Worm (Caenorhabditis elegans) whole organism, L1 larva: Measurements from ENCODE around the gene cup-16.

ENCODE experiments used
- C34B4.2 ChIP-seq: sonication (generic microtip); optimal IDR thresholded peaks from 2 replicates; lab custom pipeline; 2017; ENCODE audit warnings: mild to moderate bottlenecking, missing genetic modification characterization, missing compliant biosample characterization
- F16B12.6 ChIP-seq: fragments of 150-350 bp; optimal IDR thresholded peaks from 2 replicates; lab custom pipeline; 2014; ENCODE audit warnings: missing biosample characterization, missing genetic modification characterization
- Y116A8C.19 ChIP-seq: sonication (generic microtip); optimal IDR thresholded peaks from 2 replicates; lab custom pipeline; 2016; ENCODE audit warnings: missing compliant biosample characterization, missing genetic modification characterization, borderline replicate concordance
- alr-1 ChIP-seq: fragments of 200-800 bp; sonication (Bioruptor generic); optimal IDR thresholded peaks from 2 replicates; lab custom pipeline; 2018; ENCODE audit warnings: borderline replicate concordance, mild to moderate bottlenecking, missing genetic modification characterization, missing compliant biosample characterization
- blmp-1 ChIP-seq: fragments of 150-350 bp; optimal IDR thresholded peaks from 2 replicates; lab custom pipeline; 2014; ENCODE audit warnings: missing biosample characterization, missing genetic modification characterization
- ceh-8 ChIP-seq: fragments of 200-800 bp; sonication (Bioruptor generic); optimal IDR thresholded peaks from 2 replicates; lab custom pipeline; 2018; ENCODE audit warnings: mild to moderate bottlenecking, missing genetic modification characterization, moderate library complexity, missing compliant biosample characterization
- ceh-82 ChIP-seq, 3 experiments: fragments of 150-350 bp in 1 of 3; sonication (generic microtip) in 2 of 3; optimal IDR thresholded peaks; 2 replicates each; lab custom pipeline; 2014 to 2017; ENCODE audit warnings: missing biosample characterization in 3 of 3, missing genetic modification characterization in 3 of 3
- ceh-88 ChIP-seq: fragments of 200-800 bp; sonication (Bioruptor generic); IDR thresholded peaks from 2 replicates; pipeline ENCODE4 v1.3.6; 2022; ENCODE audit warnings: missing genetic modification characterization, missing compliant biosample characterization
- ceh-90 ChIP-seq: sonication (generic microtip); optimal IDR thresholded peaks from 2 replicates; lab custom pipeline; 2016; ENCODE audit warnings: missing genetic modification characterization, missing compliant biosample characterization
- ces-1 ChIP-seq: fragments of 150-350 bp; optimal IDR thresholded peaks from 2 replicates; lab custom pipeline; 2014; ENCODE audit warnings: missing biosample characterization, missing genetic modification reagents, missing genetic modification characterization
- dpl-1 ChIP-seq, 3 experiments: fragments of 150-350 bp in 2 of 3; sonication (generic microtip) in 1 of 3; optimal IDR thresholded peaks; 2 replicates each; lab custom pipeline; 2014 to 2017; ENCODE audit warnings: missing biosample characterization in 3 of 3, missing genetic modification characterization in 3 of 3, missing genetic modification reagents in 3 of 3
- efl-1 ChIP-seq, 4 experiments: fragments of 150-350 bp; optimal IDR thresholded peaks in 3 of 4; peaks in 1 of 4; 1 replicate in 1 of 4; 2 replicates in 3 of 4; lab custom pipeline; 2014; ENCODE audit warnings: missing biosample characterization in 2 of 4, missing genetic modification characterization in 2 of 4, missing genetic modification reagents in 2 of 4
- efl-3 ChIP-seq: fragments of 200-800 bp; sonication (Bioruptor generic); optimal IDR thresholded peaks from 2 replicates; lab custom pipeline; 2018; ENCODE audit warnings: mild to moderate bottlenecking, missing genetic modification characterization, missing compliant biosample characterization
- elt-2 ChIP-seq: sonication (generic microtip); optimal IDR thresholded peaks from 2 replicates; lab custom pipeline; 2016; ENCODE audit warnings: missing genetic modification characterization, mild to moderate bottlenecking, inconsistent platforms, missing compliant biosample characterization, missing genetic modification reagents
- fkh-10 ChIP-seq: sonication (generic microtip); optimal IDR thresholded peaks from 2 replicates; lab custom pipeline; 2017; ENCODE audit warnings: missing biosample characterization, missing genetic modification reagents, missing genetic modification characterization
- fkh-4 ChIP-seq: sonication (generic microtip); optimal IDR thresholded peaks from 2 replicates; lab custom pipeline; 2016; ENCODE audit warnings: missing compliant biosample characterization, missing genetic modification characterization, borderline replicate concordance
- fkh-8 ChIP-seq: sonication (generic microtip); optimal IDR thresholded peaks from 2 replicates; lab custom pipeline; 2016; ENCODE audit warnings: mild to moderate bottlenecking, missing genetic modification characterization, missing compliant biosample characterization
- fos-1 ChIP-seq: fragments of 150-350 bp; optimal IDR thresholded peaks from 2 replicates; lab custom pipeline; 2014; ENCODE audit warnings: missing biosample characterization, missing genetic modification characterization
- grh-1 ChIP-seq: fragments of 200-800 bp; sonication (Bioruptor generic); IDR thresholded peaks from 2 replicates; pipeline ENCODE4 v1.3.6; 2022; ENCODE audit warnings: missing genetic modification reagents, missing genetic modification characterization, missing compliant biosample characterization
- hlh-17 ChIP-seq: fragments of 200-800 bp; sonication (Bioruptor generic); optimal IDR thresholded peaks from 2 replicates; lab custom pipeline; 2018; ENCODE audit warnings: missing genetic modification characterization, mild to moderate bottlenecking, missing compliant biosample characterization, moderate library complexity, borderline replicate concordance
- hpl-2 ChIP-seq: fragments of 150-350 bp; optimal IDR thresholded peaks from 2 replicates; lab custom pipeline; 2014; ENCODE audit warnings: missing biosample characterization, missing genetic modification reagents, missing genetic modification characterization
- irx-1 ChIP-seq: sonication (generic microtip); optimal IDR thresholded peaks from 2 replicates; lab custom pipeline; 2016; ENCODE audit warnings: missing genetic modification characterization, missing compliant biosample characterization
- jun-1 ChIP-seq: fragments of 150-350 bp; optimal IDR thresholded peaks from 2 replicates; lab custom pipeline; 2014; ENCODE audit warnings: missing biosample characterization, missing genetic modification reagents, missing genetic modification characterization
- lin-13 ChIP-seq: fragments of 150-350 bp; optimal IDR thresholded peaks from 2 replicates; lab custom pipeline; 2014; ENCODE audit warnings: missing biosample characterization, missing genetic modification reagents, missing genetic modification characterization
- lin-14 ChIP-seq: fragments of 200-800 bp; sonication (Bioruptor generic); optimal IDR thresholded peaks from 2 replicates; lab custom pipeline; 2018; ENCODE audit warnings: mild to moderate bottlenecking, missing genetic modification characterization, moderate library complexity, missing compliant biosample characterization
- lin-35 ChIP-seq, 2 experiments: fragments of 150-350 bp; optimal IDR thresholded peaks; 2 replicates each; lab custom pipeline; 2014; ENCODE audit warnings: missing biosample characterization in 2 of 2, missing genetic modification characterization in 2 of 2, missing genetic modification reagents in 2 of 2
- lin-39 ChIP-seq: fragments of 150-350 bp; optimal IDR thresholded peaks from 2 replicates; lab custom pipeline; 2014; ENCODE audit warnings: missing biosample characterization, missing genetic modification reagents, missing genetic modification characterization
- lsy-2 ChIP-seq, 2 experiments: fragments of 150-350 bp; optimal IDR thresholded peaks; 2 replicates each; lab custom pipeline; 2014; ENCODE audit warnings: missing biosample characterization in 2 of 2, missing genetic modification characterization in 2 of 2
- mab-9 ChIP-seq: fragments of 200-800 bp; sonication (Bioruptor generic); IDR thresholded peaks from 2 replicates; pipeline ENCODE4 v1.3.6; 2022; ENCODE audit warnings: missing genetic modification reagents, missing genetic modification characterization, missing compliant biosample characterization
- nhr-11 ChIP-seq: fragments of 150-350 bp; optimal IDR thresholded peaks from 2 replicates; lab custom pipeline; 2014; ENCODE audit warnings: missing biosample characterization, missing genetic modification characterization
- nhr-12 ChIP-seq: sonication (generic microtip); optimal IDR thresholded peaks from 2 replicates; lab custom pipeline; 2017; ENCODE audit warnings: missing biosample characterization, missing genetic modification characterization
- nhr-20 ChIP-seq: sonication (generic microtip); optimal IDR thresholded peaks from 2 replicates; lab custom pipeline; 2016; ENCODE audit warnings: mild to moderate bottlenecking, missing genetic modification characterization, missing compliant biosample characterization
- nhr-237 ChIP-seq: fragments of 150-350 bp; optimal IDR thresholded peaks from 2 replicates; lab custom pipeline; 2014; ENCODE audit warnings: missing biosample characterization, missing genetic modification characterization
- nhr-47 ChIP-seq: sonication (generic microtip); optimal IDR thresholded peaks from 2 replicates; lab custom pipeline; 2016; ENCODE audit warnings: mild to moderate bottlenecking, missing genetic modification characterization, moderate library complexity, missing compliant biosample characterization
- nhr-71 ChIP-seq: sonication (generic microtip); optimal IDR thresholded peaks from 2 replicates; lab custom pipeline; 2016; ENCODE audit warnings: mild to moderate bottlenecking, missing genetic modification characterization, moderate library complexity, missing compliant biosample characterization
- nhr-84 ChIP-seq: sonication (generic microtip); optimal IDR thresholded peaks from 2 replicates; lab custom pipeline; 2017; ENCODE audit warnings: missing biosample characterization, missing genetic modification characterization
- pax-3 ChIP-seq: fragments of 200-800 bp; sonication (Bioruptor generic); optimal IDR thresholded peaks from 2 replicates; lab custom pipeline; 2018; ENCODE audit warnings: mild to moderate bottlenecking, missing genetic modification characterization, moderate library complexity, missing compliant biosample characterization
- rnt-1 ChIP-seq: sonication (generic microtip); optimal IDR thresholded peaks from 2 replicates; lab custom pipeline; 2016; ENCODE audit warnings: mild to moderate bottlenecking, missing genetic modification characterization, moderate library complexity, missing compliant biosample characterization
- skn-1 ChIP-seq: fragments of 150-350 bp; optimal IDR thresholded peaks from 2 replicates; lab custom pipeline; 2014; ENCODE audit warnings: missing biosample characterization, missing genetic modification characterization
- snu-23 ChIP-seq: sonication (generic microtip); optimal IDR thresholded peaks from 2 replicates; lab custom pipeline; 2016; ENCODE audit warnings: missing genetic modification characterization, missing compliant biosample characterization
- sup-37 ChIP-seq: fragments of 200-800 bp; sonication (Bioruptor generic); optimal IDR thresholded peaks from 2 replicates; lab custom pipeline; 2018; ENCODE audit warnings: mild to moderate bottlenecking, missing genetic modification characterization, missing compliant biosample characterization
- unc-30 ChIP-seq: sonication (generic microtip); optimal IDR thresholded peaks from 2 replicates; lab custom pipeline; 2017; ENCODE audit warnings: missing biosample characterization, missing genetic modification characterization
- unc-62 ChIP-seq: fragments of 150-350 bp; optimal IDR thresholded peaks from 2 replicates; lab custom pipeline; 2014; ENCODE audit warnings: missing biosample characterization, missing genetic modification reagents, missing genetic modification characterization
- unc-86 ChIP-seq: sonication (generic microtip); optimal IDR thresholded peaks from 2 replicates; lab custom pipeline; 2016; ENCODE audit warnings: missing genetic modification characterization, missing compliant biosample characterization
- vab-15 ChIP-seq: sonication (generic microtip); optimal IDR thresholded peaks from 2 replicates; lab custom pipeline; 2017; ENCODE audit warnings: missing genotype, mild to moderate bottlenecking, missing genetic modification characterization, missing compliant biosample characterization
- zag-1 ChIP-seq: fragments of 150-350 bp; optimal IDR thresholded peaks from 2 replicates; lab custom pipeline; 2014; ENCODE audit warnings: missing biosample characterization, missing genetic modification characterization

Gene cup-16

DNA sequence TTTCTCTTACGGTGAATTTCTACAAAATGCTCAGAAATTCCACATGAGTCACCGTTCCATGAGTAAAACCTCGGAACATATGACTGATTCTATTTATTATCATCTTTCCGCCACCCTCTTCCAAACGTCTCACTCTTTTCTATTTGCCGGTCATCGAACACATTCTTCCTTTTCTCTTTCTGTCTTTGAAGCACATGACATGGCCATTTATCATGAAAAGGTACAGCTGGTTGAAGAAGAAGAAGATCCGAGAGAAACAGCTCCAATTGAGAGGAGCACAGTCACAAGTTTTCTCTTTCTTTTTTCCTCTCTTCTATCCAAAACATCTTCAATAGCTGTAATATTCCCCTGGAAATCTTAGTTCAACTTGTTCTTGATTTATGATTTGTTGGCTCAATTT lies at the start of gene cup-16:
cup-16 (plus strand) TSS at position 132 of the 400 bp plus-strand sequence.
- TF ChIP-seq lin-39 (tag; lab: Kevin White, UChicago) = peak; percentile 65
- TF ChIP-seq lin-14 (GFP tag; lab: Kevin White, UChicago) = peak; percentile 80
- TF ChIP-seq rnt-1 = peak; percentile 78
- no peak for TF ChIP-seq unc-86
- TF ChIP-seq lin-13 = no peak
- no peak for TF ChIP-seq dpl-1 (GFP tag; optimal IDR thresholded peaks at IDR 0.05; lab: Kevin White, UChicago)
- TF ChIP-seq fkh-4 (tag; lab: Kevin White, UChicago) = no peak
- no peak for TF ChIP-seq mab-9 (GFP tag; lab: Robert Waterston, UW)
- no peak for TF ChIP-seq nhr-11 (tag; lab: Kevin White, UChicago)
- TF ChIP-seq nhr-71 (tag; lab: Kevin White, UChicago) = peak; percentile 79
- TF ChIP-seq skn-1 (tag; lab: Kevin White, UChicago) = no peak
- no peak for TF ChIP-seq zag-1 (tag; lab: Kevin White, UChicago)
- TF ChIP-seq lsy-2 (tag; optimal IDR thresholded peaks at IDR 0.05; lab: Kevin White, UChicago) = peak; percentile 20 to 50
- TF ChIP-seq nhr-20 (tag; lab: Kevin White, UChicago) = peak; percentile 14
- TF ChIP-seq nhr-47 (tag; lab: Kevin White, UChicago) = no peak
- peak; percentile 14 for TF ChIP-seq snu-23 (GFP tag; lab: Kevin White, UChicago)
- no peak for TF ChIP-seq efl-1 (optimal IDR thresholded peaks at IDR 0.05; lab: Kevin White, UChicago)
- peak in 1 of 2 experiments; percentile 88 for TF ChIP-seq efl-1 (GFP tag; optimal IDR thresholded peaks at IDR 0.05 in 1 of 2; lab: Kevin White, UChicago)
- TF ChIP-seq nhr-12 (tag; lab: Kevin White, UChicago) = no peak
- no peak for TF ChIP-seq ceh-82 (tag; optimal IDR thresholded peaks at IDR 0.05; lab: Kevin White, UChicago)
- no peak for TF ChIP-seq Y116A8C.19
- TF ChIP-seq C34B4.2 (tag; lab: Kevin White, UChicago) = no peak

DNA sequence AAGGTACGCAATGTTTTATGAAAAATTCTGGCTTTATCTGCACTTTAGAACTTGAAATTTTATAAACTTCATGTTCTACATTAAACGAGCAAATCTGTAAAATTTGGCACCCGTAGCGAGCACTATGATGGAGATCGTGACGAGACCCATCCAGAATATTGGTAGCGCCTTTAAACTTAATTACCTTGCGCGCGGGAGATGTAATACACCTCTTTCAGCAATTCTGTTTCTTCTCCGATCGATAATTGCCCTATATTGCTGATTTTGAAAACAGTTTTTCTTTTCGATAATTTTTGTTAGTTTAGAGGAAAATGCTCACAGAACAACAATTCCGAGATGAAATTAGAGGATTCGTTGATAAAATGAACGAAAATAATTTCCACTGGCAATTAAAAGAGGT lies 48.1 kb upstream of the cup-16 start, which contains the start of gene atg-10:
atg-10 (plus strand) TSS at position 301 of the 400 bp plus-strand sequence.
- no peak for TF ChIP-seq mab-9 (GFP tag; lab: Robert Waterston, UW)
- no peak for TF ChIP-seq fos-1
- no peak for TF ChIP-seq nhr-84 (tag; lab: Kevin White, UChicago)
- no peak for TF ChIP-seq unc-62 (GFP tag; lab: Kevin White, UChicago)
- TF ChIP-seq dpl-1 (GFP tag; optimal IDR thresholded peaks at IDR 0.05; lab: Kevin White, UChicago) = no peak
- no peak for TF ChIP-seq ceh-90 (tag; lab: Kevin White, UChicago)
- no peak for TF ChIP-seq ces-1 (GFP tag; lab: Kevin White, UChicago)
- TF ChIP-seq lsy-2 (tag; optimal IDR thresholded peaks at IDR 0.05; lab: Kevin White, UChicago) = no peak
- no peak for TF ChIP-seq C34B4.2 (tag; lab: Kevin White, UChicago)
- no peak for TF ChIP-seq grh-1 (GFP tag; lab: Robert Waterston, UW)
- no peak for TF ChIP-seq jun-1 (tag; lab: Kevin White, UChicago)
- TF ChIP-seq ceh-88 (GFP tag; lab: Robert Waterston, UW) = no peak
- TF ChIP-seq ceh-8 (GFP tag; lab: Kevin White, UChicago) = no peak
- no peak for TF ChIP-seq pax-3

DNA sequence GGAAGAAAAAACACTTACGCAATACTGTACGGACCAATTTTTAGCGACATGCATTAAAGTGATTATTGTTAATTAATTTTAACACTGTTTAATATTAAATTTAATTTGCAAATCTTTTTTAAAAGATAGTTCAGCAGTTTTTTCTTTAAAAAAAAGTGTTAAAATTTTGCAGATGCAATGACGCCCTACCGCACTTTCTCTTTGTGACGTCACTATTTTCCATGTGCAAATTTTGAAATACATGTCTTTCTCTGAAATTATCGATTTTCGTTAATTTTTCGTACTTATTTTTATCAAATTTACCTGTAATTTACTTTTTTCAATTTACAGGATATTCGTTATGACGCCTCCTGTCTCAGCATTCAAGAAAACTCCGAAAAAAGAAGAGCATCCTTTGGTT lies 45.4 kb upstream of the cup-16 start, which contains the start of the genes piga-1 and eif-2Bepsilon:
piga-1 (minus strand) TSS at position 174 of the 400 bp plus-strand sequence.
eif-2Bepsilon (plus strand) TSS at position 331 of the 400 bp plus-strand sequence.
- TF ChIP-seq irx-1 (tag; lab: Kevin White, UChicago) = no peak
- TF ChIP-seq unc-30 (tag; lab: Kevin White, UChicago) = no peak
- TF ChIP-seq efl-3 (GFP tag; lab: Kevin White, UChicago) = no peak
- TF ChIP-seq pax-3 = no peak
- TF ChIP-seq efl-1 (optimal IDR thresholded peaks at IDR 0.05; lab: Kevin White, UChicago) = peak; percentile 52 to 58
- peak; percentile 57 to 92 for TF ChIP-seq efl-1 (GFP tag; optimal IDR thresholded peaks at IDR 0.05 in 1 of 2; lab: Kevin White, UChicago)
- no peak for TF ChIP-seq hlh-17
- no peak for TF ChIP-seq blmp-1 (tag; lab: Kevin White, UChicago)
- TF ChIP-seq F16B12.6 (tag; lab: Kevin White, UChicago) = peak; percentile 32
- TF ChIP-seq jun-1 (tag; lab: Kevin White, UChicago) = no peak
- no peak for TF ChIP-seq fkh-10 (GFP tag; lab: Kevin White, UChicago)
- no peak for TF ChIP-seq nhr-84 (tag; lab: Kevin White, UChicago)
- TF ChIP-seq lin-35 (GFP tag; optimal IDR thresholded peaks at IDR 0.05; lab: Kevin White, UChicago) = peak; percentile 47 to 55
- no peak for TF ChIP-seq ceh-88 (GFP tag; lab: Robert Waterston, UW)
- TF ChIP-seq fkh-8 (tag; lab: Kevin White, UChicago) = no peak
- TF ChIP-seq snu-23 (GFP tag; lab: Kevin White, UChicago) = no peak
- peak; percentile 28 for TF ChIP-seq nhr-47 (tag; lab: Kevin White, UChicago)
- TF ChIP-seq nhr-20 (tag; lab: Kevin White, UChicago) = peak; percentile 33
- no peak for TF ChIP-seq unc-86
- TF ChIP-seq vab-15 (tag; lab: Kevin White, UChicago) = no peak
- TF ChIP-seq hpl-2 (GFP tag; lab: Kevin White, UChicago) = no peak
- TF ChIP-seq sup-37 = no peak
- TF ChIP-seq nhr-237 (tag; lab: Kevin White, UChicago) = no peak
- no peak for TF ChIP-seq alr-1
- TF ChIP-seq elt-2 (tag; lab: Kevin White, UChicago) = no peak
- peak; percentile 59 for TF ChIP-seq skn-1 (tag; lab: Kevin White, UChicago)
